Fruit fly (Drosophila melanogaster): ENCODE results near the gene pelo.

Gene pelo

DNA sequence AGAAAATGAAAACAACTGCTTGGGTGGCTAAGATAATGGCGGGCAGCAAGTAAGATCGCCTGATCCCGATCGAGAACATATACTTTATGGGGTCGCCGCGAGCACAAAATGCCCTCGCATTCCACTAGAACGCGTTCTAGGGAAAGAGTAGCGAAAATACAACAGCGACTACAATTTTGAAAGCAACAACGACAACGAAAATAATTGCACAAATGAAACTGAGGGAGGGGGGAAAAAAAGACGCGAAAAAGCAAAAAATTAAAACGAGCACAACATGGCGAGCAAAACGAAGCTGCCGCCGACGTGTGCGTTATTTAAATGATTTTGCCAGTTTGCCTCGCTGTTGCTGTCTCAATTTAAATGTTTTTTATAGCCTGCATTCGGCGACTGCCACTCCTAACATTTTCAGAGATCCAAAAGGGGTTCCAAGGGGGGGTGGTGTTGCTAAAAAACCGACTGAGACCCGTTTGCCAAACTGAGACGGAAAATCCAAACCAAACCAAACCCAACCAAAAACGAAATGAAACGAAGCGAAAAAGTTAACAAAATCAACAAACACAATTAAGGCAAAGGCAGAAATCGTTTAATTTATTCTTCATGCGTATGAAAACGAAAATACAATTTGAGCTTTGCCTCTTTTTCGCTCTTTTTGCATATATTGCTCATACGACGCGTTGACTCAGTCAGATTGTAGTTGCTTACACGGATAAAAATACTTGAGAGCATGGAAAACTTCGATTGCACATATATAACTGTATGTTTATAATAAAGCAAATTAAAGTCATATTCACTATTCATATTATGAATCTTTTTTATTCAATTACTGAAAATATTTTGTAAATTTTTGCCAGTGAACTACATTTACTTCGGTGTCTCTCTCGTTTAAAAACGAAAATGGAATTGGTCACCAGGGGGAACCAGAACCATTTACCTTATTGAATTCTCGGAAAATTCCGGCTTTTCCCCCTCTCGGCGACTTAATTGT lies 8.0 kb upstream of the pelo start (continued):
- TF ChIP-seq CG14441 (GFP tag; IDR thresholded peaks at IDR 0.05) (peak; percentile 84), D19A (tag; optimal IDR thresholded peaks at IDR 0.05) (peak; percentile 36), CG12391 (tag; optimal IDR thresholded peaks at IDR 0.05) (peak; percentile 55), CG1233 (GFP tag; optimal IDR thresholded peaks at IDR 0.05) (no peak), CG12769 (tag; optimal IDR thresholded peaks at IDR 0.05) (peak; percentile 51), CG5953 (GFP tag; IDR thresholded peaks at IDR 0.05) (peak; percentile 59; the same call in 1 of the 2 replicates), hbn (GFP tag; IDR thresholded peaks at IDR 0.05; ENCODE audit: partially characterized antibody) (no peak), so (GFP tag; IDR thresholded peaks at IDR 0.05) (peak; percentile 78; the same call in 2 of the 3 replicates), Kr (GFP tag; optimal IDR thresholded peaks at IDR 0.05) (no peak), CG6791 (GFP tag; IDR thresholded peaks at IDR 0.05; ENCODE audit: partially characterized antibody) (no peak), CG7963 (GFP tag; IDR thresholded peaks at IDR 0.05; ENCODE audit: partially characterized antibody) (no peak), E2f1 (GFP tag; IDR thresholded peaks at IDR 0.05) (peak; percentile 86), sima (GFP tag; optimal IDR thresholded peaks at IDR 0.05) (no peak), Fer1 (GFP tag; optimal IDR thresholded peaks at IDR 0.05) (peak; percentile 58), H15 (GFP tag; IDR thresholded peaks at IDR 0.05) (peak; percentile 72; the same call in 2 of the 3 replicates), exex (tag; optimal IDR thresholded peaks at IDR 0.05) (peak; percentile 3), Dip2 (GFP tag; IDR thresholded peaks at IDR 0.05) (no peak), Rx (GFP tag; IDR thresholded peaks at IDR 0.05) (0 out of 2 replicates have a peak, but pooled peaks have one; percentile 43), CG14050 (GFP tag; IDR thresholded peaks at IDR 0.05) (peak; percentile 74), CG7928 (GFP tag; optimal IDR thresholded peaks at IDR 0.05) (peak; percentile 6), Lim3 (GFP tag; IDR thresholded peaks at IDR 0.05) (no peak), CG9797 (GFP tag; optimal IDR thresholded peaks at IDR 0.05) (no peak), zen2 (GFP tag; IDR thresholded peaks at IDR 0.05; ENCODE audit: partially characterized antibody) (no peak), CG12744 (GFP tag; optimal IDR thresholded peaks at IDR 0.05) (peak; percentile 40), Hr39 (optimal IDR thresholded peaks at IDR 0.05) (no peak), z (GFP tag; IDR thresholded peaks at IDR 0.05) (no peak), Nf-YC (tag; optimal IDR thresholded peaks at IDR 0.05) (peak; percentile 3), dm (GFP tag; optimal IDR thresholded peaks at IDR 0.05) (no peak), PHDP (tag; optimal IDR thresholded peaks at IDR 0.05) (peak; percentile 79), Ets65A (GFP tag) (no peak), tll (GFP tag; optimal IDR thresholded peaks at IDR 0.05) (no peak), Dip3 (GFP tag; optimal IDR thresholded peaks at IDR 0.05) (peak; percentile 31), CG16813 (GFP tag; IDR thresholded peaks at IDR 0.05; ENCODE audit: partially characterized antibody) (no peak), CG13894 (tag; optimal IDR thresholded peaks at IDR 0.05) (no peak), ash1 (GFP tag; optimal IDR thresholded peaks at IDR 0.05) (no peak), CG43689 (GFP tag; IDR thresholded peaks at IDR 0.05) (peak; percentile 64; the same call in 1 of the 2 replicates), CG17359 (tag; optimal IDR thresholded peaks at IDR 0.05) (peak; percentile 60), CG10979 (tag; optimal IDR thresholded peaks at IDR 0.05) (peak; percentile 10), sisA (GFP tag; IDR thresholded peaks at IDR 0.05) (peak; percentile 69; the same call in 1 of the 2 replicates), CG12071 (GFP tag; optimal IDR thresholded peaks at IDR 0.05) (no peak), HLHmδ (GFP tag; optimal IDR thresholded peaks at IDR 0.05) (no peak), NK7.1 (GFP tag; optimal IDR thresholded peaks at IDR 0.05) (no peak), Sry-β (GFP tag; optimal IDR thresholded peaks at IDR 0.05) (no peak), CG7745 (tag; optimal IDR thresholded peaks at IDR 0.05) (no peak), tap (tag; optimal IDR thresholded peaks at IDR 0.05) (peak; percentile 41), Neu2 (GFP tag; optimal IDR thresholded peaks at IDR 0.05; ENCODE audit: borderline replicate concordance) (no peak), nau (GFP tag; optimal IDR thresholded peaks at IDR 0.05) (peak; percentile 43), CG10321 (GFP tag; IDR thresholded peaks at IDR 0.05) (0 out of 2 replicates have a peak, but pooled peaks have one; percentile 20)
